Fruit fly (Drosophila melanogaster) whole organism, embryonic: ENCODE measurements around the gene CG10793.

Source experiments
- Hmx ChIP-seq: fragments of 200-800 bp; sonication (Bioruptor generic); optimal IDR thresholded peaks from 2 replicates; lab custom pipeline; 2016; ENCODE audit warnings: missing biosample characterization, missing genetic modification characterization
- psq ChIP-seq: fragments of 200-800 bp; sonication (Bioruptor generic); optimal IDR thresholded peaks from 2 replicates; lab custom pipeline; 2017; ENCODE audit warnings: missing biosample characterization, missing genetic modification characterization

DNA sequence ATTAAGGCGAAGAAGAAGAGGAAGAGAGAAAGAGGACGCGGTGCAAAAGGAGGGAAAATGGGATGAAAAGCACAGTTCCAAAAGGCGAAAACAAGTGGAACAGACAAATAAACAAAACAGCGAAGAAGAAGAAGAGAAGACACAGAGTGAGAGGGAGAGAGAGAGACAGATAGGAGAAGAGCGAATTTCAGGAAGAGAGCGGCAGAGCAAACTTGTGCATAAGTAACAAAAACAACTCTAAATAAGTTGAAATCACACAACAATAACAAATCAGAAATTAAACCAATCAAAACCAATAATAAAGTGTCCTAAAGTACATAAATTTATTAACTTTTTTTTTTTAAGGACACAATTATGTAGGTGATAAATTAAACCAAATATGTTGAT lies 20.7 kb downstream of the CG10793 start:
- TF ChIP-seq Hmx (GFP tag; lab: Kevin White, UChicago) (no peak), psq (GFP tag; lab: Kevin White, UChicago) (no peak)
